Worm (Caenorhabditis elegans) whole organism, L1 larva: ENCODE results near the gene npp-5.

Source experiments
- aly-2 ChIP-seq: fragments of 150-350 bp; optimal IDR thresholded peaks from 2 replicates; lab custom pipeline; 2014; ENCODE audit warnings: missing biosample characterization, missing genetic modification characterization
- egl-27 ChIP-seq, 2 experiments: fragments of 150-350 bp in 1 of 2; sonication (generic microtip); optimal IDR thresholded peaks; 3 replicates each; lab custom pipeline; 2017 to 2018; ENCODE audit warnings: missing biosample characterization in 2 of 2, missing genetic modification characterization in 2 of 2, missing genetic modification reagents in 2 of 2
- lin-15B ChIP-seq: fragments of 150-350 bp; sonication (generic microtip); optimal IDR thresholded peaks from 3 replicates; lab custom pipeline; 2014; ENCODE audit warnings: missing biosample characterization, missing genetic modification characterization
- pqm-1 ChIP-seq: sonication (generic microtip); optimal IDR thresholded peaks from 3 replicates; lab custom pipeline; 2017; ENCODE audit warnings: missing biosample characterization, missing genetic modification characterization

ce11 chrII:11577861-11578260 is 21.7 kb downstream of the npp-5 start:
- TF ChIP-seq egl-27 (tag; optimal IDR thresholded peaks at IDR 0.05; lab: Kevin White, UChicago) (no peak), aly-2 (tag; lab: Kevin White, UChicago) (no peak), lin-15B (no peak), pqm-1 (tag; lab: Kevin White, UChicago) (no peak)
